Worm (Caenorhabditis elegans) whole organism, late embryonic: ENCODE measurements around the gene cif-1.

ENCODE experiments used
- C08G9.2 ChIP-seq: sonication (generic microtip); optimal IDR thresholded peaks from 2 replicates; lab custom pipeline; 2016; ENCODE audit warnings: mild to moderate bottlenecking, missing genetic modification characterization, moderate library complexity, missing compliant biosample characterization
- F13H6.1 ChIP-seq: sonication (generic microtip); optimal IDR thresholded peaks from 2 replicates; lab custom pipeline; 2016; ENCODE audit warnings: missing genetic modification characterization, missing compliant biosample characterization
- K02D7.2 ChIP-seq: sonication (generic microtip); optimal IDR thresholded peaks from 2 replicates; lab custom pipeline; 2017; ENCODE audit warnings: mild to moderate bottlenecking, missing genetic modification characterization, missing compliant biosample characterization
- K09A11.1 ChIP-seq: sonication (generic microtip); optimal IDR thresholded peaks from 2 replicates; lab custom pipeline; 2017; ENCODE audit warnings: antibody characterized with exemption, mild to moderate bottlenecking, missing genetic modification characterization, missing compliant biosample characterization; ENCODE audit not compliant: insufficient read depth
- T23F11.4 ChIP-seq: fragments of 200-800 bp; sonication (Bioruptor generic); optimal IDR thresholded peaks from 2 replicates; lab custom pipeline; 2018; ENCODE audit warnings: mild to moderate bottlenecking, missing genetic modification characterization, missing compliant biosample characterization
- Y22D7AL.16 ChIP-seq: sonication (generic microtip); optimal IDR thresholded peaks from 2 replicates; lab custom pipeline; 2016; ENCODE audit warnings: missing genetic modification characterization, missing compliant biosample characterization
- ahr-1 ChIP-seq: sonication (generic microtip); optimal IDR thresholded peaks from 2 replicates; lab custom pipeline; 2016; ENCODE audit warnings: missing genetic modification characterization, missing compliant biosample characterization
- ama-1 ChIP-seq: fragments of 150-350 bp; optimal IDR thresholded peaks from 2 replicates; lab custom pipeline; 2014
- ceh-14 ChIP-seq: sonication (generic microtip); optimal IDR thresholded peaks from 2 replicates; lab custom pipeline; 2016; ENCODE audit warnings: missing genotype, missing genetic modification characterization, missing compliant biosample characterization
- ceh-18 ChIP-seq: sonication (generic microtip); optimal IDR thresholded peaks from 2 replicates; lab custom pipeline; 2016; ENCODE audit warnings: missing genetic modification characterization, missing compliant biosample characterization
- ceh-2 ChIP-seq: sonication (generic microtip); optimal IDR thresholded peaks from 2 replicates; lab custom pipeline; 2016; ENCODE audit warnings: missing genotype, missing genetic modification characterization, missing compliant biosample characterization
- ceh-24 ChIP-seq: sonication (generic microtip); optimal IDR thresholded peaks from 2 replicates; lab custom pipeline; 2016; ENCODE audit warnings: mild to moderate bottlenecking, missing genetic modification characterization, missing compliant biosample characterization
- ceh-31 ChIP-seq: sonication (generic microtip); optimal IDR thresholded peaks from 2 replicates; lab custom pipeline; 2016; ENCODE audit warnings: missing genetic modification characterization, missing compliant biosample characterization
- ceh-34 ChIP-seq: sonication (generic microtip); optimal IDR thresholded peaks from 2 replicates; lab custom pipeline; 2016; ENCODE audit warnings: mild to moderate bottlenecking, missing genetic modification characterization, missing compliant biosample characterization
- ceh-45 ChIP-seq: fragments of 200-800 bp; sonication (Bioruptor generic); IDR thresholded peaks from 2 replicates; pipeline ENCODE4 v1.3.6; 2022; ENCODE audit warnings: missing genetic modification reagents, missing genetic modification characterization, missing compliant biosample characterization
- ceh-9 ChIP-seq: sonication (generic microtip); optimal IDR thresholded peaks from 2 replicates; lab custom pipeline; 2016; ENCODE audit warnings: mild to moderate bottlenecking, missing genetic modification characterization, inconsistent platforms, missing compliant biosample characterization
- che-1 ChIP-seq: sonication (generic microtip); optimal IDR thresholded peaks from 2 replicates; lab custom pipeline; 2016; ENCODE audit warnings: mild to moderate bottlenecking, missing genetic modification characterization, missing compliant biosample characterization
- dmd-4 ChIP-seq: sonication (generic microtip); optimal IDR thresholded peaks from 2 replicates; lab custom pipeline; 2016; ENCODE audit warnings: borderline replicate concordance, missing genetic modification characterization, missing compliant biosample characterization
- ets-4 ChIP-seq: sonication (generic microtip); optimal IDR thresholded peaks from 2 replicates; lab custom pipeline; 2016; ENCODE audit warnings: missing genetic modification characterization, missing compliant biosample characterization
- eyg-1 ChIP-seq: sonication (generic microtip); optimal IDR thresholded peaks from 2 replicates; lab custom pipeline; 2016; ENCODE audit warnings: missing genotype, missing genetic modification characterization, missing compliant biosample characterization
- fax-1 ChIP-seq: sonication (generic microtip); optimal IDR thresholded peaks from 2 replicates; lab custom pipeline; 2016; ENCODE audit warnings: missing genotype, missing genetic modification characterization, missing compliant biosample characterization
- gmeb-2 ChIP-seq: sonication (generic microtip); optimal IDR thresholded peaks from 2 replicates; lab custom pipeline; 2016; ENCODE audit warnings: missing genetic modification characterization, inconsistent platforms, missing compliant biosample characterization
- hlh-13 ChIP-seq: fragments of 200-800 bp; sonication (Bioruptor generic); optimal IDR thresholded peaks from 2 replicates; lab custom pipeline; 2018; ENCODE audit warnings: mild to moderate bottlenecking, missing genetic modification characterization, missing compliant biosample characterization
- hlh-15 ChIP-seq: sonication (generic microtip); optimal IDR thresholded peaks from 2 replicates; lab custom pipeline; 2016; ENCODE audit warnings: missing genetic modification characterization, missing compliant biosample characterization
- hlh-30 ChIP-seq: sonication (generic microtip); optimal IDR thresholded peaks from 2 replicates; lab custom pipeline; 2017; ENCODE audit warnings: antibody characterized with exemption, missing genetic modification characterization, missing compliant biosample characterization; ENCODE audit not compliant: insufficient read depth
- hlh-8 ChIP-seq: sonication (generic microtip); optimal IDR thresholded peaks from 2 replicates; lab custom pipeline; 2016; ENCODE audit warnings: missing genotype, missing genetic modification characterization, missing compliant biosample characterization
- lin-11 ChIP-seq: fragments of 200-800 bp; sonication (Bioruptor generic); optimal IDR thresholded peaks from 2 replicates; lab custom pipeline; 2018; ENCODE audit warnings: mild to moderate bottlenecking, missing genetic modification characterization, missing compliant biosample characterization
- madf-2 ChIP-seq: sonication (generic microtip); optimal IDR thresholded peaks from 2 replicates; lab custom pipeline; 2017; ENCODE audit warnings: missing genetic modification characterization, missing compliant biosample characterization
- mec-3 ChIP-seq: sonication (generic microtip); optimal IDR thresholded peaks from 2 replicates; lab custom pipeline; 2016; ENCODE audit warnings: borderline replicate concordance, missing genetic modification characterization, missing compliant biosample characterization
- nfya-1 ChIP-seq: sonication (generic microtip); optimal IDR thresholded peaks from 2 replicates; lab custom pipeline; 2017; ENCODE audit warnings: missing genetic modification characterization, mild to moderate bottlenecking, missing compliant biosample characterization, antibody characterized with exemption, moderate library complexity
- nhr-232 ChIP-seq: sonication (generic microtip); optimal IDR thresholded peaks from 2 replicates; lab custom pipeline; 2016; ENCODE audit warnings: missing genetic modification characterization, missing compliant biosample characterization
- npax-4 ChIP-seq: sonication (generic microtip); optimal IDR thresholded peaks from 2 replicates; lab custom pipeline; 2016; ENCODE audit warnings: missing genetic modification characterization, missing compliant biosample characterization
- pag-3 ChIP-seq: sonication (generic microtip); optimal IDR thresholded peaks from 2 replicates; lab custom pipeline; 2016; ENCODE audit warnings: missing compliant biosample characterization, missing genetic modification characterization, borderline replicate concordance
- pat-9 ChIP-seq: fragments of 200-800 bp; sonication (Bioruptor generic); optimal IDR thresholded peaks from 2 replicates; lab custom pipeline; 2018; ENCODE audit warnings: mild to moderate bottlenecking, missing genetic modification characterization, moderate library complexity, missing compliant biosample characterization
- pax-1 ChIP-seq: fragments of 150-350 bp; optimal IDR thresholded peaks from 2 replicates; lab custom pipeline; 2014; ENCODE audit warnings: missing biosample characterization, missing genetic modification characterization
- pha-4 ChIP-seq: fragments of 150-350 bp; optimal IDR thresholded peaks from 2 replicates; lab custom pipeline; 2018; ENCODE audit warnings: missing biosample characterization, missing genetic modification reagents, missing genetic modification characterization
- pqm-1 ChIP-seq: sonication (generic microtip); optimal IDR thresholded peaks from 2 replicates; lab custom pipeline; 2016; ENCODE audit warnings: missing genetic modification characterization, missing compliant biosample characterization
- pros-1 ChIP-seq: fragments of 150-350 bp; optimal IDR thresholded peaks from 2 replicates; lab custom pipeline; 2014; ENCODE audit warnings: missing biosample characterization, missing genetic modification reagents, missing genetic modification characterization
- ref-2 ChIP-seq: sonication (generic microtip); optimal IDR thresholded peaks from 2 replicates; lab custom pipeline; 2016; ENCODE audit warnings: missing genetic modification characterization, missing compliant biosample characterization
- rnt-1 ChIP-seq: sonication (generic microtip); optimal IDR thresholded peaks from 2 replicates; lab custom pipeline; 2016; ENCODE audit warnings: missing genetic modification characterization, missing compliant biosample characterization
- sdc-2 ChIP-seq: sonication (generic microtip); optimal IDR thresholded peaks from 2 replicates; lab custom pipeline; 2016; ENCODE audit warnings: missing genotype, missing genetic modification characterization, missing compliant biosample characterization
- sox-2 ChIP-seq: fragments of 200-800 bp; sonication (Bioruptor generic); IDR thresholded peaks from 2 replicates; pipeline ENCODE4 v1.3.6; 2022; ENCODE audit warnings: missing genetic modification reagents, missing genetic modification characterization, missing compliant biosample characterization
- syd-9 ChIP-seq: sonication (generic microtip); optimal IDR thresholded peaks from 2 replicates; lab custom pipeline; 2016; ENCODE audit warnings: mild to moderate bottlenecking, missing genetic modification characterization, moderate library complexity, missing compliant biosample characterization
- tbx-2 ChIP-seq: sonication (generic microtip); optimal IDR thresholded peaks from 2 replicates; lab custom pipeline; 2016; ENCODE audit warnings: missing genetic modification characterization, missing compliant biosample characterization
- tbx-7 ChIP-seq: sonication (generic microtip); optimal IDR thresholded peaks from 2 replicates; lab custom pipeline; 2016; ENCODE audit warnings: missing genotype, missing genetic modification characterization, missing compliant biosample characterization
- ttx-3 ChIP-seq: sonication (generic microtip); optimal IDR thresholded peaks from 2 replicates; lab custom pipeline; 2016; ENCODE audit warnings: missing genetic modification reagents, missing genetic modification characterization, missing compliant biosample characterization
- unc-86 ChIP-seq: sonication (generic microtip); optimal IDR thresholded peaks from 2 replicates; lab custom pipeline; 2016; ENCODE audit warnings: missing genetic modification characterization, missing compliant biosample characterization
- zip-5 ChIP-seq: sonication (generic microtip); optimal IDR thresholded peaks from 2 replicates; lab custom pipeline; 2016; ENCODE audit warnings: missing genetic modification characterization, missing compliant biosample characterization
- ztf-16 ChIP-seq: sonication (generic microtip); optimal IDR thresholded peaks from 2 replicates; lab custom pipeline; 2017; ENCODE audit warnings: missing genetic modification characterization, missing compliant biosample characterization

Gene cif-1

ce11 chrIV:4749728-4750278, 39.2 kb upstream of the cif-1 start, which contains the start of the genes rpl-20 and Y17G9B.5 (continued):
- peak; percentile 80 for TF ChIP-seq ttx-3
- peak; percentile 80 for TF ChIP-seq gmeb-2 (tag; lab: Kevin White, UChicago)
- TF ChIP-seq K02D7.2 (tag; lab: Kevin White, UChicago): peak; percentile 72
- TF ChIP-seq ref-2: peak; percentile 99
- TF ChIP-seq ets-4: peak; percentile 93
- no peak for TF ChIP-seq mec-3 (tag; lab: Kevin White, UChicago)
- TF ChIP-seq npax-4: no peak
- TF ChIP-seq Y22D7AL.16 (tag; lab: Kevin White, UChicago): peak; percentile 41
- TF ChIP-seq lin-11 (tag; lab: Kevin White, UChicago): peak; percentile 60
- TF ChIP-seq hlh-8 (tag; lab: Kevin White, UChicago): peak; percentile 72
- TF ChIP-seq pat-9 (tag; lab: Kevin White, UChicago): peak; percentile 82
- TF ChIP-seq hlh-13 (GFP tag; lab: Kevin White, UChicago): peak; percentile 62
- peak; percentile 97 for TF ChIP-seq tbx-2 (tag; lab: Kevin White, UChicago)
- TF ChIP-seq dmd-4 (tag; lab: Kevin White, UChicago): no peak
- peak; percentile 88 for TF ChIP-seq madf-2 (tag; lab: Kevin White, UChicago)
- TF ChIP-seq ceh-2 (tag; lab: Kevin White, UChicago): peak; percentile 63
- peak; percentile 98 for TF ChIP-seq ceh-34 (tag; lab: Kevin White, UChicago)
- peak; percentile 96 for TF ChIP-seq unc-86 (tag; lab: Kevin White, UChicago)
- TF ChIP-seq ama-1 (lab: Kevin White, UChicago): no peak
- peak; percentile 61 for TF ChIP-seq tbx-7
- TF ChIP-seq ztf-16: peak; percentile 96
- TF ChIP-seq fax-1 (tag; lab: Kevin White, UChicago): peak; percentile 19
- TF ChIP-seq pqm-1: peak; percentile 81
- TF ChIP-seq hlh-30: peak; percentile 75
- TF ChIP-seq C08G9.2 (tag; lab: Kevin White, UChicago): peak; percentile 70
- TF ChIP-seq pag-3 (tag; lab: Kevin White, UChicago): peak; percentile 35
- TF ChIP-seq ceh-9 (tag; lab: Kevin White, UChicago): no peak
- TF ChIP-seq zip-5 (tag; lab: Kevin White, UChicago): peak; percentile 48
- peak; percentile 89 for TF ChIP-seq sox-2
- TF ChIP-seq ahr-1 (tag; lab: Kevin White, UChicago): peak; percentile 68
- TF ChIP-seq nhr-232 (tag; lab: Kevin White, UChicago): no peak
- TF ChIP-seq ceh-45 (GFP tag; lab: Robert Waterston, UW): peak; percentile 45; the same call in 1 of the 2 replicates
- TF ChIP-seq ceh-24 (tag; lab: Kevin White, UChicago): peak; percentile 47
- peak; percentile 85 for TF ChIP-seq pax-1 (tag; lab: Kevin White, UChicago)
- peak; percentile 93 for TF ChIP-seq ceh-31 (tag; lab: Kevin White, UChicago)
- TF ChIP-seq pha-4: no peak
- peak; percentile 99 for TF ChIP-seq nfya-1 (tag; lab: Kevin White, UChicago)
- TF ChIP-seq K09A11.1: peak; percentile 86
- peak; percentile 86 for TF ChIP-seq pros-1 (tag; lab: Kevin White, UChicago)
- peak; percentile 71 for TF ChIP-seq syd-9 (tag; lab: Kevin White, UChicago)
- TF ChIP-seq sdc-2 (tag; lab: Kevin White, UChicago): peak; percentile 68
- TF ChIP-seq, all 69 proteins: peak for 59

DNA sequence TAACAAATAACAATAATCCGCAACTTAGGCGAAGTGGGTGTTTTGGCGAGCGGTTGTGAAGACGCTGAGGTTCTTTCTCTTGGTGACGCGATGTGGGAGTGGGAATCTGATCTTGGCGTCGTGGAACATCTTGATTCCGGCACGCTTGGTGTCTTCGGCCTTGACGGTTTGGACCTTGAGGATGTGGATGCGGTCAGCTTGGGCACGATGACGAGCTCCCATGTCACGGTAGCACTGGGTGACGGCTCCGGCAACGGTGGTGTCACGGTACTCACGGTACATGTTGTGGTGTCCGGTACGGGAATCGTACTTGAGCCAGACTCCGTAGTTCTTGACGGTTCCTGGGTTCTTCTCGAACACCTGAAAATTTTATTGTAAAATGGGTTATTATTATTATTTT, 38.6 kb upstream of the cif-1 start:
- TF ChIP-seq C08G9.2 (tag; lab: Kevin White, UChicago) (no peak), nhr-232 (tag; lab: Kevin White, UChicago) (no peak), ceh-24 (tag; lab: Kevin White, UChicago) (no peak), fax-1 (tag; lab: Kevin White, UChicago) (no peak), hlh-13 (GFP tag; lab: Kevin White, UChicago) (no peak), rnt-1 (no peak), ceh-18 (tag; lab: Kevin White, UChicago) (no peak), F13H6.1 (tag; lab: Kevin White, UChicago) (no peak), T23F11.4 (no peak), eyg-1 (tag; lab: Kevin White, UChicago) (no peak), mec-3 (tag; lab: Kevin White, UChicago) (no peak), sdc-2 (tag; lab: Kevin White, UChicago) (no peak), che-1 (tag; lab: Kevin White, UChicago) (no peak), hlh-15 (tag; lab: Kevin White, UChicago) (no peak), hlh-30 (no peak), ceh-14 (no peak)
- TF ChIP-seq, all 69 proteins: peak for 0
